Fruit fly (Drosophila melanogaster) whole organism, prepupa: ENCODE data around the gene Sgs8.

Experiments used
- CG10631 ChIP-seq: fragments of 200-800 bp; sonication (Bioruptor generic); optimal IDR thresholded peaks from 2 replicates; lab custom pipeline; 2016; ENCODE audit warnings: missing biosample characterization, missing genetic modification characterization
- CG10669 ChIP-seq: fragments of 200-800 bp; sonication (Bioruptor generic); optimal IDR thresholded peaks from 3 replicates; lab custom pipeline; 2018; ENCODE audit warnings: missing biosample characterization, mild to moderate bottlenecking, missing genetic modification characterization, moderate library complexity
- CG11294 ChIP-seq: fragments of 200-800 bp; sonication (Bioruptor generic); IDR thresholded peaks from 2 replicates; pipeline ENCODE4 v1.3.6; 2022; ENCODE audit warnings: missing biosample characterization, missing genetic modification characterization
- CG15336 ChIP-seq: fragments of 200-800 bp; sonication (Bioruptor generic); IDR thresholded peaks from 2 replicates; pipeline ENCODE4 v1.3.6; 2022; ENCODE audit warnings: missing biosample characterization, missing genetic modification characterization
- CG3032 ChIP-seq: fragments of 200-800 bp; optimal IDR thresholded peaks from 2 replicates; lab custom pipeline; 2019; ENCODE audit warnings: missing biosample characterization, mild to moderate bottlenecking, missing genetic modification characterization, moderate library complexity
- CG31627 ChIP-seq: fragments of 200-800 bp; sonication (Bioruptor generic); optimal IDR thresholded peaks from 3 replicates; lab custom pipeline; 2016; ENCODE audit warnings: missing biosample characterization, missing genetic modification characterization
- CG32006 ChIP-seq: fragments of 200-800 bp; sonication (Bioruptor generic); optimal IDR thresholded peaks from 3 replicates; lab custom pipeline; 2017; ENCODE audit warnings: missing biosample characterization, mild to moderate bottlenecking, missing genetic modification characterization
- CG34406 ChIP-seq: fragments of 200-800 bp; sonication (Bioruptor generic); optimal IDR thresholded peaks from 3 replicates; lab custom pipeline; 2016; ENCODE audit warnings: missing biosample characterization, missing genetic modification characterization
- CG3919 ChIP-seq: fragments of 200-800 bp; sonication (Bioruptor generic); optimal IDR thresholded peaks from 3 replicates; lab custom pipeline; 2016; ENCODE audit warnings: missing biosample characterization, missing genetic modification characterization
- CG4318 ChIP-seq: fragments of 200-800 bp; sonication (Bioruptor generic); optimal IDR thresholded peaks from 3 replicates; lab custom pipeline; 2017; ENCODE audit warnings: missing biosample characterization, mild to moderate bottlenecking, missing genetic modification characterization
- CG6276 ChIP-seq: fragments of 200-800 bp; sonication (Bioruptor generic); optimal IDR thresholded peaks from 2 replicates; lab custom pipeline; 2017; ENCODE audit warnings: missing biosample characterization, mild to moderate bottlenecking, missing genetic modification characterization
- CG6792 ChIP-seq: fragments of 200-800 bp; sonication (Bioruptor generic); optimal IDR thresholded peaks from 3 replicates; lab custom pipeline; 2016; ENCODE audit warnings: missing biosample characterization, missing genetic modification characterization
- CG6854 ChIP-seq: fragments of 200-800 bp; sonication (Bioruptor generic); optimal IDR thresholded peaks from 2 replicates; lab custom pipeline; 2017; ENCODE audit warnings: missing biosample characterization, mild to moderate bottlenecking, missing genetic modification characterization
- CG7368 ChIP-seq: fragments of 200-800 bp; sonication (Bioruptor generic); optimal IDR thresholded peaks from 3 replicates; lab custom pipeline; 2016; ENCODE audit warnings: missing biosample characterization, missing genetic modification characterization
- CG8119 ChIP-seq: fragments of 200-800 bp; sonication (Bioruptor generic); IDR thresholded peaks from 3 replicates; pipeline ENCODE4 v1.3.6; 2022; ENCODE audit warnings: missing biosample characterization, missing genetic modification characterization
- CG8319 ChIP-seq: fragments of 200-800 bp; sonication (Bioruptor generic); optimal IDR thresholded peaks from 3 replicates; lab custom pipeline; 2016; ENCODE audit warnings: missing biosample characterization, missing genetic modification characterization
- CG8632 ChIP-seq: fragments of 200-800 bp; sonication (Bioruptor generic); optimal IDR thresholded peaks from 3 replicates; lab custom pipeline; 2016; ENCODE audit warnings: missing biosample characterization, missing genetic modification characterization
- Eip75B ChIP-seq: fragments of 200-800 bp; sonication (Bioruptor generic); optimal IDR thresholded peaks from 3 replicates; lab custom pipeline; 2016; ENCODE audit warnings: missing biosample characterization, missing genetic modification characterization
- Eip78C ChIP-seq: fragments of 200-800 bp; sonication (Bioruptor generic); peaks from one replicate; lab custom pipeline; 2016; ENCODE audit warnings: missing biosample characterization, missing genetic modification characterization
- Eip93F ChIP-seq: fragments of 200-800 bp; sonication (Bioruptor generic); optimal IDR thresholded peaks from 2 replicates; lab custom pipeline; 2016; ENCODE audit warnings: missing biosample characterization, mild to moderate bottlenecking, missing genetic modification characterization
- Ets96B ChIP-seq: fragments of 200-800 bp; optimal IDR thresholded peaks from 2 replicates; lab custom pipeline; 2019; ENCODE audit warnings: missing biosample characterization, mild to moderate bottlenecking, missing genetic modification characterization, moderate library complexity
- Gug ChIP-seq: fragments of 200-800 bp; sonication (Bioruptor generic); IDR thresholded peaks from 2 replicates; pipeline ENCODE4 v1.3.6; 2022; ENCODE audit warnings: missing biosample characterization, missing genetic modification characterization
- Hr4 ChIP-seq: fragments of 200-800 bp; sonication (Bioruptor generic); optimal IDR thresholded peaks from 3 replicates; lab custom pipeline; 2016; ENCODE audit warnings: missing biosample characterization, missing genetic modification characterization
- Met ChIP-seq: fragments of 200-800 bp; sonication (Bioruptor generic); optimal IDR thresholded peaks from 3 replicates; lab custom pipeline; 2016; ENCODE audit warnings: missing biosample characterization, missing genetic modification characterization
- Smox ChIP-seq: fragments of 200-800 bp; sonication (Bioruptor generic); optimal IDR thresholded peaks from 3 replicates; lab custom pipeline; 2016; ENCODE audit warnings: missing biosample characterization, missing genetic modification characterization
- Sox102F ChIP-seq: fragments of 200-800 bp; sonication (Bioruptor generic); optimal IDR thresholded peaks from 2 replicates; lab custom pipeline; 2016; ENCODE audit warnings: missing biosample characterization, mild to moderate bottlenecking, missing genetic modification characterization
- Sox15 ChIP-seq: fragments of 200-800 bp; sonication (Bioruptor generic); optimal IDR thresholded peaks from 3 replicates; lab custom pipeline; 2016; ENCODE audit warnings: missing biosample characterization, missing genetic modification characterization
- acj6 ChIP-seq: fragments of 200-800 bp; sonication (Bioruptor generic); optimal IDR thresholded peaks from 3 replicates; lab custom pipeline; 2016; ENCODE audit warnings: missing biosample characterization, missing genetic modification characterization
- dsx ChIP-seq: fragments of 200-800 bp; optimal IDR thresholded peaks from 3 replicates; lab custom pipeline; 2019; ENCODE audit warnings: missing biosample characterization, mild to moderate bottlenecking, missing genetic modification characterization, moderate library complexity; ENCODE audit not compliant: poor library complexity, severe bottlenecking
- esn ChIP-seq: fragments of 200-800 bp; sonication (Bioruptor generic); optimal IDR thresholded peaks from 2 replicates; lab custom pipeline; 2016; ENCODE audit warnings: missing biosample characterization, mild to moderate bottlenecking, missing genetic modification characterization, moderate library complexity
- fd59A ChIP-seq: fragments of 200-800 bp; sonication (Bioruptor generic); optimal IDR thresholded peaks from 2 replicates; lab custom pipeline; 2017; ENCODE audit warnings: missing biosample characterization, mild to moderate bottlenecking, missing genetic modification characterization, missing genetic modification reagents
- fd85E ChIP-seq: fragments of 200-800 bp; sonication (Bioruptor generic); optimal IDR thresholded peaks from 3 replicates; lab custom pipeline; 2016; ENCODE audit warnings: missing biosample characterization, missing genetic modification characterization
- fkh ChIP-seq: fragments of 200-800 bp; sonication (Bioruptor generic); optimal IDR thresholded peaks from 3 replicates; lab custom pipeline; 2017; ENCODE audit warnings: missing biosample characterization, mild to moderate bottlenecking, missing genetic modification characterization, moderate library complexity
- lz ChIP-seq: fragments of 200-800 bp; sonication (Bioruptor generic); optimal IDR thresholded peaks from 3 replicates; lab custom pipeline; 2016; ENCODE audit warnings: missing biosample characterization, missing genetic modification characterization
- net ChIP-seq: fragments of 200-800 bp; sonication (Bioruptor generic); optimal IDR thresholded peaks from 3 replicates; lab custom pipeline; 2016; ENCODE audit warnings: missing biosample characterization, missing genetic modification characterization
- pdm3 ChIP-seq: fragments of 200-800 bp; sonication (Bioruptor generic); optimal IDR thresholded peaks from 3 replicates; lab custom pipeline; 2016; ENCODE audit warnings: missing biosample characterization, missing genetic modification characterization
- salr ChIP-seq, 2 experiments: fragments of 200-800 bp; sonication (Bioruptor generic); optimal IDR thresholded peaks; 3 replicates each; lab custom pipeline; 2016 to 2018; ENCODE audit warnings: missing biosample characterization in 2 of 2, missing genetic modification characterization in 2 of 2, mild to moderate bottlenecking in 1 of 2
- ss ChIP-seq, 2 experiments: fragments of 200-800 bp; sonication (Bioruptor generic); optimal IDR thresholded peaks; 2 replicates in 1 of 2; 3 replicates in 1 of 2; lab custom pipeline; 2017 to 2018; ENCODE audit warnings: mild to moderate bottlenecking in 2 of 2, missing biosample characterization in 2 of 2, missing genetic modification characterization in 2 of 2, moderate library complexity in 1 of 2
- svp ChIP-seq: fragments of 200-800 bp; sonication (Bioruptor generic); peaks from one replicate; lab custom pipeline; 2016; ENCODE audit warnings: missing biosample characterization, missing genetic modification characterization
- topi ChIP-seq: fragments of 200-800 bp; sonication (Bioruptor generic); optimal IDR thresholded peaks from 3 replicates; lab custom pipeline; 2016; ENCODE audit warnings: missing biosample characterization, missing genetic modification characterization
- vri ChIP-seq: fragments of 200-800 bp; sonication (Bioruptor generic); optimal IDR thresholded peaks from 3 replicates; lab custom pipeline; 2016; ENCODE audit warnings: missing biosample characterization, mild to moderate bottlenecking, missing genetic modification characterization

Sgs8 gene

dm6 chr3L:11525765-11526164 lies 16.6 kb upstream of the Sgs8 start:
- TF ChIP-seq Met: peak; percentile 3
- no peak for TF ChIP-seq topi (GFP tag; lab: Kevin White, UChicago)
- TF ChIP-seq fkh (GFP tag; lab: Kevin White, UChicago): peak; percentile 30
- peak; percentile 78 for TF ChIP-seq vri (GFP tag; lab: Kevin White, UChicago)
- peak; percentile 19 for TF ChIP-seq CG6854 (GFP tag; lab: Kevin White, UChicago)
- TF ChIP-seq CG10669: no peak
- peak; percentile 20 for TF ChIP-seq Eip78C (GFP tag; lab: Kevin White, UChicago)
- TF ChIP-seq esn: peak; percentile 29
- TF ChIP-seq svp (GFP tag; lab: Kevin White, UChicago): peak; percentile 96
- no peak for TF ChIP-seq Ets96B (tag; lab: Kevin White, UChicago)
- no peak for TF ChIP-seq Eip75B

- no peak for TF ChIP-seq Eip93F (GFP tag; lab: Kevin White, UChicago)
- peak; percentile 8 for TF ChIP-seq Eip78C (GFP tag; lab: Kevin White, UChicago)
Observed at dm6 chr3L:11523286-11523685, 14.1 kb upstream of the Sgs8 start.

- TF ChIP-seq CG6276 (GFP tag; lab: Kevin White, UChicago): no peak
- TF ChIP-seq CG34406: no peak
- no peak for TF ChIP-seq CG31627 (GFP tag; lab: Kevin White, UChicago)
- TF ChIP-seq CG4318 (GFP tag; lab: Kevin White, UChicago): no peak
- TF ChIP-seq CG10631 (GFP tag; lab: Kevin White, UChicago): no peak
Observed at dm6 chr3L:11522613-11523012, 13.4 kb upstream of the Sgs8 start, which contains the start of the genes CG11714 and Fuca. Gene CG11714 (minus strand): TSS chr3L:11522713. Gene Fuca (minus strand): TSS chr3L:11522713.

- TF ChIP-seq CG10631 (GFP tag; lab: Kevin White, UChicago) (no peak), ss (GFP tag; optimal IDR thresholded peaks at IDR 0.05; lab: Kevin White, UChicago) (no peak), CG32006 (GFP tag; lab: Kevin White, UChicago) (no peak), CG34406 (no peak)
- TF ChIP-seq, all 60 proteins: peak for 0
Observed at dm6 chr3L:11516229-11516628, 7.0 kb upstream of the Sgs8 start.

- TF ChIP-seq CG4318 (GFP tag; lab: Kevin White, UChicago): no peak
- no peak for TF ChIP-seq CG15336
- TF ChIP-seq CG8319 (GFP tag; lab: Kevin White, UChicago): no peak
- no peak for TF ChIP-seq CG7368 (GFP tag; lab: Kevin White, UChicago)
- TF ChIP-seq Eip78C (GFP tag; lab: Kevin White, UChicago): peak; percentile 50
- TF ChIP-seq net: no peak
- no peak for TF ChIP-seq acj6 (GFP tag; lab: Kevin White, UChicago)
- TF ChIP-seq CG6854 (GFP tag; lab: Kevin White, UChicago): no peak
- TF ChIP-seq salr (GFP tag; optimal IDR thresholded peaks at IDR 0.05; lab: Kevin White, UChicago): no peak
- TF ChIP-seq Met: peak; percentile 25
- TF ChIP-seq Eip93F (GFP tag; lab: Kevin White, UChicago): no peak
- no peak for TF ChIP-seq Sox102F (GFP tag; lab: Kevin White, UChicago)
- TF ChIP-seq lz (GFP tag; lab: Kevin White, UChicago): peak; percentile 30
- no peak for TF ChIP-seq pdm3 (GFP tag; lab: Kevin White, UChicago)
- no peak for TF ChIP-seq Sox15 (GFP tag; lab: Kevin White, UChicago)
- peak; percentile 54 for TF ChIP-seq esn
- TF ChIP-seq CG3919: peak; percentile 11
- peak; percentile 31 for TF ChIP-seq Smox (GFP tag; lab: Kevin White, UChicago)
- TF ChIP-seq Gug (GFP tag; lab: Robert Waterston, UW): no peak
- no peak for TF ChIP-seq CG3032 (tag; lab: Kevin White, UChicago)
- no peak for TF ChIP-seq fd85E (GFP tag; lab: Kevin White, UChicago)
- peak; percentile 31 for TF ChIP-seq svp (GFP tag; lab: Kevin White, UChicago)
- TF ChIP-seq fd59A (GFP tag; lab: Kevin White, UChicago): no peak
- TF ChIP-seq CG6792 (GFP tag; lab: Kevin White, UChicago): no peak
- no peak for TF ChIP-seq Ets96B (tag; lab: Kevin White, UChicago)
- no peak for TF ChIP-seq CG10631 (GFP tag; lab: Kevin White, UChicago)
- TF ChIP-seq CG11294 (GFP tag; lab: Robert Waterston, UW): no peak
- TF ChIP-seq fkh (GFP tag; lab: Kevin White, UChicago): no peak
- TF ChIP-seq Hr4 (GFP tag; lab: Kevin White, UChicago): no peak
- TF ChIP-seq CG8632 (GFP tag; lab: Kevin White, UChicago): no peak
- no peak for TF ChIP-seq CG8119 (GFP tag; lab: Robert Waterston, UW)
- no peak for TF ChIP-seq dsx (GFP tag; lab: Kevin White, UChicago)
- TF ChIP-seq topi (GFP tag; lab: Kevin White, UChicago): peak; percentile 24
Observed at dm6 chr3L:11515349-11516079, 6.3 kb upstream of the Sgs8 start.
